Worm (Caenorhabditis elegans): ENCODE measurements around the gene fbxa-169.

ce11 chrII:13613096-13613495, 35.2 kb upstream of the fbxa-169 start, which contains the start of gene gst-15:
- TF ChIP-seq grh-1 (GFP tag; IDR thresholded peaks at IDR 0.05) (no peak), nhr-76 (tag; optimal IDR thresholded peaks at IDR 0.05) (no peak), ama-1 (optimal IDR thresholded peaks at IDR 0.05) (no peak), nhr-12 (tag; optimal IDR thresholded peaks at IDR 0.05) (no peak), snu-23 (GFP tag; optimal IDR thresholded peaks at IDR 0.05) (no peak), dpl-1 (GFP tag; optimal IDR thresholded peaks at IDR 0.05) (no peak), fkh-10 (GFP tag; optimal IDR thresholded peaks at IDR 0.05) (no peak), nhr-11 (tag; optimal IDR thresholded peaks at IDR 0.05) (no peak)

Data from whole organism, L1 larva.